Worm (Caenorhabditis elegans) whole organism, late embryonic: ENCODE data around the gene ceh-88.

Experiments used
- F13H6.1 ChIP-seq: sonication (generic microtip); optimal IDR thresholded peaks from 2 replicates; lab custom pipeline; 2016; ENCODE audit warnings: missing genetic modification characterization, missing compliant biosample characterization
- K09A11.1 ChIP-seq: sonication (generic microtip); optimal IDR thresholded peaks from 2 replicates; lab custom pipeline; 2017; ENCODE audit warnings: antibody characterized with exemption, mild to moderate bottlenecking, missing genetic modification characterization, missing compliant biosample characterization; ENCODE audit not compliant: insufficient read depth
- ceh-34 ChIP-seq: sonication (generic microtip); optimal IDR thresholded peaks from 2 replicates; lab custom pipeline; 2016; ENCODE audit warnings: mild to moderate bottlenecking, missing genetic modification characterization, missing compliant biosample characterization
- hlh-30 ChIP-seq: sonication (generic microtip); optimal IDR thresholded peaks from 2 replicates; lab custom pipeline; 2017; ENCODE audit warnings: antibody characterized with exemption, missing genetic modification characterization, missing compliant biosample characterization; ENCODE audit not compliant: insufficient read depth
- lim-6 ChIP-seq: sonication (generic microtip); optimal IDR thresholded peaks from 2 replicates; lab custom pipeline; 2016; ENCODE audit warnings: missing genetic modification characterization, missing compliant biosample characterization
- nhr-11 ChIP-seq: fragments of 150-350 bp; optimal IDR thresholded peaks from 2 replicates; lab custom pipeline; 2014; ENCODE audit warnings: missing biosample characterization, missing genetic modification characterization
- pag-3 ChIP-seq: sonication (generic microtip); optimal IDR thresholded peaks from 2 replicates; lab custom pipeline; 2016; ENCODE audit warnings: missing compliant biosample characterization, missing genetic modification characterization, borderline replicate concordance
- pat-9 ChIP-seq: fragments of 200-800 bp; sonication (Bioruptor generic); optimal IDR thresholded peaks from 2 replicates; lab custom pipeline; 2018; ENCODE audit warnings: mild to moderate bottlenecking, missing genetic modification characterization, moderate library complexity, missing compliant biosample characterization
- pqm-1 ChIP-seq: sonication (generic microtip); optimal IDR thresholded peaks from 2 replicates; lab custom pipeline; 2016; ENCODE audit warnings: missing genetic modification characterization, missing compliant biosample characterization

DNA sequence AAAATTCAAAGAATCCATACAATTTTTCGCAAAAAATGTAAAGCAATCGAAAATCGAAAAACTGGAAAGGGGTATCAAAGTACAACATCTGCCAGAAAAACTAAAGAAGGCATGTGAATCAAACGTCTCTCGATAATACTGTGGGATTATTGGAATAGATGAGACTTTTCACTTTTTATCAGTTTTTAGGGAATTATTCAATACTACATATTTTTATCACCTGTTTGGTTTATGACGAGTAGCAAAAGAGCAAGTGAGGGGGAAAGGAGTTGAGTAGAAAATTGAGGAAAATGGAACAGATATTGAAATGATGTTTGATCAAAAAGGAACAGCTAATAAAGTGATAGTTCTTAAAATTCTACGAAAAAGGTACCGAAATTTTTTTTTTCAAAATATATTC, 35.9 kb upstream of the ceh-88 start:
- TF ChIP-seq hlh-30 (tag; lab: Kevin White, UChicago): no peak
- no peak for TF ChIP-seq lim-6 (tag; lab: Kevin White, UChicago)
- TF ChIP-seq pqm-1 (tag; lab: Kevin White, UChicago): no peak
- no peak for TF ChIP-seq ceh-34
- TF ChIP-seq pag-3 (tag; lab: Kevin White, UChicago): no peak
- TF ChIP-seq K09A11.1 (tag; lab: Kevin White, UChicago): no peak
- TF ChIP-seq F13H6.1 (tag; lab: Kevin White, UChicago): no peak
- no peak for TF ChIP-seq pat-9 (tag; lab: Kevin White, UChicago)
- no peak for TF ChIP-seq nhr-11 (tag; lab: Kevin White, UChicago)
